Worm (Caenorhabditis elegans) whole organism, late embryonic: Measurements from ENCODE around the gene nlp-13.

Experiments used
- ama-1 ChIP-seq: fragments of 150-350 bp; optimal IDR thresholded peaks from 2 replicates; lab custom pipeline; 2014
- ceh-30 ChIP-seq: fragments of 150-350 bp; optimal IDR thresholded peaks from 2 replicates; lab custom pipeline; 2014; ENCODE audit warnings: missing biosample characterization, missing genetic modification characterization
- ceh-6 ChIP-seq: fragments of 200-800 bp; sonication (Bioruptor generic); optimal IDR thresholded peaks from 2 replicates; lab custom pipeline; 2018; ENCODE audit warnings: mild to moderate bottlenecking, missing genetic modification characterization, missing compliant biosample characterization
- dmd-4 ChIP-seq: sonication (generic microtip); optimal IDR thresholded peaks from 2 replicates; lab custom pipeline; 2016; ENCODE audit warnings: borderline replicate concordance, missing genetic modification characterization, missing compliant biosample characterization
- hlh-30 ChIP-seq: sonication (generic microtip); optimal IDR thresholded peaks from 2 replicates; lab custom pipeline; 2017; ENCODE audit warnings: antibody characterized with exemption, missing genetic modification characterization, missing compliant biosample characterization; ENCODE audit not compliant: insufficient read depth
- npax-4 ChIP-seq: sonication (generic microtip); optimal IDR thresholded peaks from 2 replicates; lab custom pipeline; 2016; ENCODE audit warnings: missing genetic modification characterization, missing compliant biosample characterization
- pqm-1 ChIP-seq: sonication (generic microtip); optimal IDR thresholded peaks from 2 replicates; lab custom pipeline; 2016; ENCODE audit warnings: missing genetic modification characterization, missing compliant biosample characterization
- sox-2 ChIP-seq: fragments of 200-800 bp; sonication (Bioruptor generic); IDR thresholded peaks from 2 replicates; pipeline ENCODE4 v1.3.6; 2022; ENCODE audit warnings: missing genetic modification reagents, missing genetic modification characterization, missing compliant biosample characterization

DNA sequence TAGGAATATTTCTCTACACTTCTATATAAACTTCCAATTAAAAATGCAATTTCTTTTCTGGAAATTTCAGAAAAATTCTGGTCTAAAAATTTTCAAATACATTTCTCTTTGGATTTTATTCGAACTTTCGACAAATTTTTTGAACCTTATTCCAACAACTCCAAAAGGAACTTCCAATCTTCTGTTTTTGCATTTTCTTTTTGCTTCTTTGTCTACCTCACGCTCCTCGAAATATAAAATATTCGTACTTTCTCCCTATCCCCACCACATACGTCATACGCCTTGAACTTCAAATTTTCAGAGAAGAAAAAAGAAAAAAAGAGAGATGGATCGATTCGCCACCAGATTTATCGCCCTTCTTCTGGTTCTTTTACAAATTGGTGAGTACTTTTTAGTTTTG is 16.9 kb upstream of the nlp-13 start, which contains the start of gene nlp-9:
- TF ChIP-seq npax-4 (tag; lab: Kevin White, UChicago) (no peak), dmd-4 (tag; lab: Kevin White, UChicago) (no peak), ceh-6 (GFP tag; lab: Kevin White, UChicago) (no peak), ama-1 (lab: Kevin White, UChicago) (no peak), sox-2 (GFP tag; lab: Robert Waterston, UW) (no peak), hlh-30 (tag; lab: Kevin White, UChicago) (no peak), pqm-1 (tag; lab: Kevin White, UChicago) (no peak), ceh-30 (tag; lab: Kevin White, UChicago) (no peak)
